2 fruit fly cellular contexts compared by ENCODE assay signal in the genomic region with DNA sequence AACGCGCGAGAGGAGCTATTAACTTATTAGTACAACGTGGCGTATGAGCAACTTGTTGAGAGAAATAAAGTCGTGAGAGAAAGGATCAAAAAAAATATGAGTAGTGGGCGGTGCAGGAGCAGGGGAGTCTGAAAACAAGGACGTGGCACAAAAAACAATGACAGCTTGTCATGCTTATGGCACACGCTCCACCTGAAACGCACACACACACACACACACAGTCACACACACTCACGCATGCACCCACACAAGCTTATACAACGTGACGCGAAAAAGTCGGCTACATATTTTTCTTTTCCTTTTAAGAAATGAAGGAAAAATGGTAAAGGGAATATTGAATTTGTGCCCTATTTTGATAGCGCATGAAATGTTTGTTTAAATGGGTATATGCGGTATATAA.
A peak's percentile ranks its signal among the peaks of the same experiment; 100 is the strongest.
TF ChIP-seq lines count a peak whose summit lies in the region.

No protein-coding gene starts in this region.

- no peak for TF ChIP-seq CTCF in whole organism, embryonic (GFP tag; optimal IDR thresholded peaks at IDR 0.05; lab: Kevin White, UChicago)

TF ChIP-seq in whole organism, embryonic, 481 proteins besides CTCF, POLR2A, EP300 and RAD21:
- TF ChIP-seq Dfd (GFP tag; optimal IDR thresholded peaks at IDR 0.05; lab: Kevin White, UChicago), result peak in 1 of 2 experiments; percentile 53
- peak; percentile 35 for TF ChIP-seq scrt (GFP tag; optimal IDR thresholded peaks at IDR 0.05; lab: Kevin White, UChicago)
- TF ChIP-seq sens (GFP tag; lab: Kevin White, UChicago), result no peak
- no peak for TF ChIP-seq Trl (optimal IDR thresholded peaks at IDR 0.05; lab: Kevin White, UChicago)
- no peak for TF ChIP-seq Trl (GFP tag; optimal IDR thresholded peaks at IDR 0.05; lab: Kevin White, UChicago)
TF ChIP-seq in whole organism, embryonic: peak in this region for 2.

TF ChIP-seq in whole organism, wandering third instar larva, 38 proteins besides CTCF, POLR2A, EP300 and RAD21:
- TF ChIP-seq Dif (GFP tag; optimal IDR thresholded peaks at IDR 0.05; lab: Kevin White, UChicago; ENCODE audit: partially characterized antibody) (no peak), Dfd (GFP tag; optimal IDR thresholded peaks at IDR 0.05; lab: Kevin White, UChicago) (peak; percentile 67), HLH106 (tag; optimal IDR thresholded peaks at IDR 0.05; lab: Kevin White, UChicago) (no peak), fru (GFP tag; optimal IDR thresholded peaks at IDR 0.05; lab: Kevin White, UChicago) (no peak)
